Worm (Caenorhabditis elegans) whole organism, L2 larva: ENCODE measurements around the gene F31E8.5.

Experiments
- F13H6.1 ChIP-seq: sonication (generic microtip); optimal IDR thresholded peaks from 2 replicates; lab custom pipeline; 2016; ENCODE audit warnings: missing genetic modification characterization, missing compliant biosample characterization
- ZK546.5 ChIP-seq: sonication (generic microtip); optimal IDR thresholded peaks from 2 replicates; lab custom pipeline; 2017; ENCODE audit warnings: missing biosample characterization, missing genetic modification characterization
- ama-1 ChIP-seq: fragments of 150-350 bp; optimal IDR thresholded peaks from 2 replicates; lab custom pipeline; 2018; ENCODE audit warnings: inconsistent platforms
- blmp-1 ChIP-seq: sonication (generic microtip); optimal IDR thresholded peaks from 2 replicates; lab custom pipeline; 2017; ENCODE audit warnings: missing genetic modification characterization, mild to moderate bottlenecking, missing compliant biosample characterization, antibody characterized with exemption, moderate library complexity; ENCODE audit not compliant: insufficient read depth
- crh-2 ChIP-seq: sonication (generic microtip); optimal IDR thresholded peaks from 2 replicates; lab custom pipeline; 2017; ENCODE audit warnings: missing biosample characterization, missing genetic modification characterization
- elt-1 ChIP-seq: fragments of 150-350 bp; optimal IDR thresholded peaks from 2 replicates; lab custom pipeline; 2014; ENCODE audit warnings: missing biosample characterization, missing genetic modification characterization
- fos-1 ChIP-seq: fragments of 150-350 bp; optimal IDR thresholded peaks from 2 replicates; lab custom pipeline; 2014; ENCODE audit warnings: missing biosample characterization, missing genetic modification characterization
- lsy-2 ChIP-seq, 2 experiments: fragments of 150-350 bp in 1 of 2; sonication (generic microtip) in 1 of 2; optimal IDR thresholded peaks; 2 replicates each; lab custom pipeline; 2014 to 2017; ENCODE audit warnings: missing biosample characterization in 2 of 2, missing genetic modification characterization in 2 of 2
- mab-5 ChIP-seq: fragments of 150-350 bp; optimal IDR thresholded peaks from 2 replicates; lab custom pipeline; 2014; ENCODE audit warnings: missing biosample characterization, missing genetic modification characterization
- nhr-12 ChIP-seq: fragments of 150-350 bp; optimal IDR thresholded peaks from 2 replicates; lab custom pipeline; 2014; ENCODE audit warnings: missing biosample characterization, missing genetic modification characterization
- nhr-77 ChIP-seq: fragments of 150-350 bp; optimal IDR thresholded peaks from 2 replicates; lab custom pipeline; 2014; ENCODE audit warnings: missing biosample characterization, missing genetic modification characterization
- snpc-4 ChIP-seq: fragments of 150-350 bp; optimal IDR thresholded peaks from 2 replicates; lab custom pipeline; 2014; ENCODE audit warnings: missing biosample characterization, missing genetic modification characterization

ce11 chrII:6821832-6822231 lies 14.8 kb upstream of the F31E8.5 start:
- TF ChIP-seq ama-1 (lab: Kevin White, UChicago) (no peak), fos-1 (tag; lab: Kevin White, UChicago) (peak; percentile 95), nhr-77 (tag; lab: Kevin White, UChicago) (no peak), blmp-1 (no peak), snpc-4 (tag; lab: Kevin White, UChicago) (no peak), elt-1 (tag; lab: Kevin White, UChicago) (no peak), crh-2 (tag; lab: Kevin White, UChicago) (peak; percentile 57), nhr-12 (tag; lab: Kevin White, UChicago) (no peak), F13H6.1 (tag; lab: Kevin White, UChicago) (no peak), lsy-2 (tag; optimal IDR thresholded peaks at IDR 0.05; lab: Kevin White, UChicago) (no peak), mab-5 (tag; lab: Kevin White, UChicago) (no peak), ZK546.5 (no peak)
